Worm (Caenorhabditis elegans) whole organism, early embryonic: ENCODE results near the gene oac-5.

Experiments
- F13C5.2 ChIP-seq: sonication (generic microtip); optimal IDR thresholded peaks from 2 replicates; lab custom pipeline; 2017; ENCODE audit warnings: mild to moderate bottlenecking, missing genetic modification characterization, inconsistent platforms, missing compliant biosample characterization
- ama-1 ChIP-seq: fragments of 150-350 bp; optimal IDR thresholded peaks from 2 replicates; lab custom pipeline; 2014
- ceh-13 ChIP-seq: fragments of 200-800 bp; sonication (Bioruptor generic); optimal IDR thresholded peaks from 2 replicates; lab custom pipeline; 2018; ENCODE audit warnings: mild to moderate bottlenecking, missing genetic modification characterization, missing compliant biosample characterization
- ceh-36 ChIP-seq: sonication (generic microtip); optimal IDR thresholded peaks from 2 replicates; lab custom pipeline; 2016; ENCODE audit warnings: missing genetic modification characterization, inconsistent platforms, missing compliant biosample characterization
- flt-1 ChIP-seq: fragments of 200-800 bp; sonication (Bioruptor generic); IDR thresholded peaks from 2 replicates; pipeline ENCODE4 v1.3.6; 2022; ENCODE audit warnings: missing genetic modification characterization, missing compliant biosample characterization
- hmg-4 ChIP-seq: fragments of 200-800 bp; sonication (Bioruptor generic); optimal IDR thresholded peaks from 2 replicates; lab custom pipeline; 2018; ENCODE audit warnings: mild to moderate bottlenecking, missing genetic modification characterization, missing compliant biosample characterization
- hnd-1 ChIP-seq: sonication (generic microtip); optimal IDR thresholded peaks from 2 replicates; lab custom pipeline; 2016; ENCODE audit warnings: missing genetic modification characterization, missing compliant biosample characterization
- scrt-1 ChIP-seq: fragments of 200-800 bp; sonication (Bioruptor generic); IDR thresholded peaks from 2 replicates; pipeline ENCODE4 v1.3.6; 2022; ENCODE audit warnings: missing genetic modification characterization, missing compliant biosample characterization

DNA sequence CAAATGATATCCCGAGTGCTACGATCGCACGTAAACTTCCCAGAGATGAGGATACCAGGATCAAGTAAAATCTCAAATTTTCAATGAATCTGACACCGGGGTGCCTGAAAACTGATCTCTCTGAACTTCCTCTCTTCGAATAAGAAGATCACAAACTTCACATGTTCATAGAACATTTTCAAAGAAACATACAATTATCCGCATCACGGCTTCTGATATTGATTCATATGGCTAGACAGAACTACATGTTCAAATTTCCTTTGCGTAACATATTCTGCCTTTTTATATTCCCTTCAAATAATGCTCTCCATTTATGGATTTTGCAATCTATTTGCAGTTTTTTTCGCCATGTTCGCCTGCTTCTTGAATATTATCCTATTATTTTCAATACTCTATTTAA lies 4.6 kb downstream of the oac-5 start, which contains the start of gene srbc-83:
- TF ChIP-seq ama-1 (lab: Kevin White, UChicago) (no peak), ceh-36 (no peak), scrt-1 (GFP tag; lab: Robert Waterston, UW) (no peak), hmg-4 (GFP tag; lab: Kevin White, UChicago) (no peak), hnd-1 (tag; lab: Kevin White, UChicago) (no peak), flt-1 (no peak), F13C5.2 (tag; lab: Kevin White, UChicago) (no peak), ceh-13 (GFP tag; lab: Kevin White, UChicago) (no peak)
